Worm (Caenorhabditis elegans): Measurements from ENCODE around the gene Y37D8A.29.

The Y37D8A.29 gene

DNA sequence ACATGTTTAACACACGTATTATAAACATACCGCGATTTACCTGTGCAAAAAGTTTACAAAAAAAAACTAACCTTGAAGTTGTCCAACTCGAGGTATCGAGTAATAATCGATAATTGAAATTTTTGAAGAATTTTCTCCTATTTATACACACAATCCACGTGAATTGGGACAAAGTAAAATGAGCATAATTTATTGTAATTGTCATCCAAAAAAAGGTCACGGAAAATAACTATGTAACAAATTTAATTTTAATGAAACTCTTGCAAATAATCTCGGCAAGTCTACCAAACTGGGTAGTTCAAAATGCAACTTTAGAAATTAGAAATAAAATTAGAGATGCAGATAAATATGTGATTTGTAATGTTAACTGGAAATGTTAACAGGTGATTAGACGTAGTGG, 36.1 kb downstream of the Y37D8A.29 start, which contains the start of gene Y37D8A.5:
Gene Y37D8A.5 (minus strand): TSS at position 101 of the 400 bp plus-strand sequence.
- TF ChIP-seq dao-5 (tag; optimal IDR thresholded peaks at IDR 0.05) (no peak), W03F9.2 (tag; optimal IDR thresholded peaks at IDR 0.05) (no peak), him-1 (tag; optimal IDR thresholded peaks at IDR 0.05) (no peak)

- no peak for TF ChIP-seq dao-5 (tag; optimal IDR thresholded peaks at IDR 0.05)
- TF ChIP-seq W03F9.2 (tag; optimal IDR thresholded peaks at IDR 0.05), result no peak
- TF ChIP-seq him-1 (tag; optimal IDR thresholded peaks at IDR 0.05), result no peak
Observed at ce11 chrIII:12851034-12851433, 40.4 kb downstream of the Y37D8A.29 start.

ce11 chrIII:12849691-12850090, 41.8 kb downstream of the Y37D8A.29 start:
- TF ChIP-seq dao-5 (tag; optimal IDR thresholded peaks at IDR 0.05) (no peak), him-1 (tag; optimal IDR thresholded peaks at IDR 0.05) (no peak), W03F9.2 (tag; optimal IDR thresholded peaks at IDR 0.05) (no peak)

DNA sequence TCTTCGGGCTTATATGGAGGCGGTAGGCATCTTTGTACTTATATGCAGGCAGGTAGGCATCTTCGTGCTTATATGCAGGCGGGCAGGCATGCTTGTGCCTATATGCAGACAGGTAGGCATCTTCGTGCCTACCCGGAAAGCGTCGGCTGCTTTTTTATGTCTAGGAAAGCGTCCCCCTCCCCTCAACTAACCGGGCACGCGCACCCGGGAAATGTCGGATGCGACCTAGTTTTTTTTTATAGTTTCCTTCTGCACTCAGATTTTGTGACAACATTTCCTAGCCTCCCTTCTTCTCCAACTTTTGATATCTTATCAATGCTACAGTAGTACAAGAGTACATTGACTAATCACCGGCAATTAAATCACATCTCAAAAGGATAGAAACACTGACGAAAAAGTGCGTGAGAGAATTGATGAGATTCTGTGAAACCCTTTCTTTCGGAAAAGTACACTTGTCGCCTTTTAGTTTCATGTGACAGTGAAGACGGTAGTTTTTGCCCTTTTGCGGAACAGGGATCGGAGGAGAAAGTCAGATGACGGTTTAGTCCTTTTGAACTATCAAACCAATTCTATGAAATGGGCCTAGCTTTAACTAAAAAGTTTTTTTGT, 42.4 kb downstream of the Y37D8A.29 start:
- no peak for TF ChIP-seq him-1 (tag; optimal IDR thresholded peaks at IDR 0.05)
- TF ChIP-seq dao-5 (tag; optimal IDR thresholded peaks at IDR 0.05), result no peak
- TF ChIP-seq W03F9.2 (tag; optimal IDR thresholded peaks at IDR 0.05), result no peak

DNA sequence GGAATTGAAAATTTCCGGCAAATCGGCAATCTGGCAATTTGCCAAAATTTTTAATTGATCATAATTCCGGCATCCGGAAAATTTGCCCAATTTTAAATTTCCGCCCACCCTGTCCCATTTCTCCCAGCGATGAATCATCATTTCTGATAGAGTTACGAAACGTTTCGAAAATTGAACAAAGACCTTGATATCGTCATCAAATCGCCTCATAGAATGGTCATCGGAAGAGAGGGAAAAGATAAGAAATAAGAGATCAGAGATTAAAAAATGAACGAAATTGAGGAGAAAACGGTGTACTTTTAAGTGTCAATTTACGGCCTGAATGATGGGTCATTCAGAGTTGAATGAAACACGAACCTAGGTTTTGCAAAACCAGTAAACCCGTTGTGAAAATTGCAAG, 43.9 kb downstream of the Y37D8A.29 start:
- TF ChIP-seq dao-5 (tag; optimal IDR thresholded peaks at IDR 0.05) (no peak), him-1 (tag; optimal IDR thresholded peaks at IDR 0.05) (no peak), W03F9.2 (tag; optimal IDR thresholded peaks at IDR 0.05) (no peak)

- TF ChIP-seq dao-5 (tag; optimal IDR thresholded peaks at IDR 0.05) (no peak), him-1 (tag; optimal IDR thresholded peaks at IDR 0.05) (no peak), W03F9.2 (tag; optimal IDR thresholded peaks at IDR 0.05) (peak; percentile 16)
Observed at ce11 chrIII:12842858-12843257, 48.6 kb downstream of the Y37D8A.29 start.

Data from whole organism, L4/young adult.